Worm (Caenorhabditis elegans) whole organism, mixed stage, embryonic: ENCODE measurements around the gene K02E2.8.
"Not testable (repeated sequence)": the region's sequence is repeated elsewhere in the genome, so short reads cannot be mapped to it uniquely, and the experiment has no call there.

Experiments
- M03D4.4 ChIP-seq: sonication (generic microtip); optimal IDR thresholded peaks from 2 replicates; lab custom pipeline; 2017; ENCODE audit warnings: mild to moderate bottlenecking, missing genetic modification characterization, missing compliant biosample characterization
- bed-3 ChIP-seq: fragments of 200-800 bp; sonication (Bioruptor generic); optimal IDR thresholded peaks from 3 replicates; lab custom pipeline; 2018; ENCODE audit warnings: mild to moderate bottlenecking, missing genetic modification characterization, moderate library complexity, missing compliant biosample characterization
- ceh-43 ChIP-seq: fragments of 200-800 bp; sonication (Bioruptor generic); optimal IDR thresholded peaks from 2 replicates; lab custom pipeline; 2018; ENCODE audit warnings: mild to moderate bottlenecking, missing genetic modification characterization, moderate library complexity, missing compliant biosample characterization
- ceh-83 ChIP-seq: fragments of 200-800 bp; sonication (Bioruptor generic); optimal IDR thresholded peaks from 2 replicates; lab custom pipeline; 2018; ENCODE audit warnings: mild to moderate bottlenecking, missing genetic modification characterization, missing compliant biosample characterization
- ces-1 ChIP-seq: fragments of 150-350 bp; optimal IDR thresholded peaks from 2 replicates; lab custom pipeline; 2014; ENCODE audit warnings: missing biosample characterization, missing genetic modification reagents, missing genetic modification characterization
- elt-1 ChIP-seq: sonication (generic microtip); optimal IDR thresholded peaks from 2 replicates; lab custom pipeline; 2017; ENCODE audit warnings: missing genetic modification characterization, mild to moderate bottlenecking, missing compliant biosample characterization, antibody characterized with exemption, moderate library complexity, borderline replicate concordance; ENCODE audit not compliant: insufficient read depth
- ham-2 ChIP-seq: fragments of 200-800 bp; sonication (Bioruptor generic); optimal IDR thresholded peaks from 2 replicates; lab custom pipeline; 2018; ENCODE audit warnings: mild to moderate bottlenecking, missing genetic modification characterization, missing compliant biosample characterization
- hlh-1 ChIP-seq: fragments of 150-350 bp; optimal IDR thresholded peaks from 2 replicates; lab custom pipeline; 2014; ENCODE audit warnings: missing biosample characterization, missing genetic modification reagents, missing genetic modification characterization
- lin-13 ChIP-seq: fragments of 150-350 bp; optimal IDR thresholded peaks from 2 replicates; lab custom pipeline; 2014; ENCODE audit warnings: missing biosample characterization, missing genetic modification characterization
- lin-32 ChIP-seq: fragments of 200-800 bp; sonication (Bioruptor generic); optimal IDR thresholded peaks from 2 replicates; lab custom pipeline; 2018; ENCODE audit warnings: mild to moderate bottlenecking, missing genetic modification characterization, missing compliant biosample characterization
- lsy-2 ChIP-seq: fragments of 150-350 bp; optimal IDR thresholded peaks from 2 replicates; lab custom pipeline; 2014; ENCODE audit warnings: missing biosample characterization, missing genetic modification characterization
- mab-5 ChIP-seq: fragments of 150-350 bp; optimal IDR thresholded peaks from 2 replicates; lab custom pipeline; 2014; ENCODE audit warnings: missing biosample characterization, missing genetic modification characterization
- mep-1 ChIP-seq: fragments of 150-350 bp; optimal IDR thresholded peaks from 2 replicates; lab custom pipeline; 2017; ENCODE audit warnings: missing biosample characterization, missing genetic modification reagents, missing genetic modification characterization, inconsistent platforms
- mls-2 ChIP-seq: sonication (generic microtip); optimal IDR thresholded peaks from 2 replicates; lab custom pipeline; 2016; ENCODE audit warnings: mild to moderate bottlenecking, missing genetic modification characterization, moderate library complexity, missing compliant biosample characterization
- nhr-2 ChIP-seq: fragments of 150-350 bp; optimal IDR thresholded peaks from 2 replicates; lab custom pipeline; 2014; ENCODE audit warnings: missing biosample characterization, missing genetic modification characterization
- nhr-237 ChIP-seq: fragments of 150-350 bp; optimal IDR thresholded peaks from 2 replicates; lab custom pipeline; 2014; ENCODE audit warnings: missing biosample characterization, missing genetic modification characterization
- nhr-28 ChIP-seq: fragments of 150-350 bp; optimal IDR thresholded peaks from 2 replicates; lab custom pipeline; 2014; ENCODE audit warnings: missing biosample characterization, missing genetic modification characterization
- nhr-76 ChIP-seq: sonication (generic microtip); optimal IDR thresholded peaks from 2 replicates; lab custom pipeline; 2017; ENCODE audit warnings: missing biosample characterization, missing genetic modification characterization
- pha-4 ChIP-seq: fragments of 150-350 bp; optimal IDR thresholded peaks from 2 replicates; lab custom pipeline; 2018; ENCODE audit warnings: missing biosample characterization, missing genetic modification reagents, missing genetic modification characterization
- sem-2 ChIP-seq: fragments of 200-800 bp; sonication (Bioruptor generic); optimal IDR thresholded peaks from 2 replicates; lab custom pipeline; 2018; ENCODE audit warnings: mild to moderate bottlenecking, missing genetic modification characterization, missing compliant biosample characterization
- snpc-4 ChIP-seq: fragments of 150-350 bp; optimal IDR thresholded peaks from 2 replicates; lab custom pipeline; 2014; ENCODE audit warnings: missing biosample characterization, missing genetic modification characterization
- sptf-1 ChIP-seq: sonication (generic microtip); optimal IDR thresholded peaks from 2 replicates; lab custom pipeline; 2017; ENCODE audit warnings: mild to moderate bottlenecking, missing genetic modification characterization, moderate library complexity, missing compliant biosample characterization
- unc-39 ChIP-seq: fragments of 150-350 bp; optimal IDR thresholded peaks from 2 replicates; lab custom pipeline; 2014; ENCODE audit warnings: missing biosample characterization, missing genetic modification characterization
- unc-62 ChIP-seq: fragments of 150-350 bp; optimal IDR thresholded peaks from 2 replicates; lab custom pipeline; 2014; ENCODE audit warnings: missing biosample characterization, missing genetic modification reagents, missing genetic modification characterization
- zip-8 ChIP-seq: fragments of 150-350 bp; optimal IDR thresholded peaks from 2 replicates; lab custom pipeline; 2014; ENCODE audit warnings: missing biosample characterization, missing genetic modification characterization
- ztf-11 ChIP-seq: fragments of 150-350 bp; optimal IDR thresholded peaks from 2 replicates; lab custom pipeline; 2014; ENCODE audit warnings: missing biosample characterization, missing genetic modification characterization

Gene K02E2.8

DNA sequence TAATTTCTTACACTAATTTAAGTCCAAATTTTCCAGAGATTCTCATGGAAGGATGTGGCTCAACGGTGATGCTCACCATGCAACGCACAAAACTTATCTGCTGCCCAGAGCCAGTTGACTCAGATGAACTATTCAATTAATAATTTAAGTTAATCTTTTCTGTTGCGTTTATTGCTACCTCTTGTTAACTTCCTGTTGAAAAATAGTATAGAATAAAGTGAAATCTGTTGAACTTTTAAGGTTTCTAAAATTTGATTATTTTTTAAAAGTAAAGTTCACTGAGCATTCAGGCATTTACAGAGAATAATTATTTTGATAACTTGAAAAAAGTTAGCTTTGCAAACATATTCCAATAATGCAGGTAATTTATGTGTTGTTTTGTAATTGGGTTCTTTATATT, 9.3 kb upstream of the K02E2.8 start:
- TF ChIP-seq lin-13 (tag; lab: Kevin White, UChicago): no peak
- TF ChIP-seq mab-5: no peak
- no peak for TF ChIP-seq sptf-1
- TF ChIP-seq nhr-2 (tag; lab: Kevin White, UChicago): no peak
- no peak for TF ChIP-seq lin-32 (GFP tag; lab: Kevin White, UChicago)
- no peak for TF ChIP-seq sem-2 (GFP tag; lab: Kevin White, UChicago)
- no peak for TF ChIP-seq unc-39 (tag; lab: Kevin White, UChicago)
- TF ChIP-seq mls-2 (tag; lab: Kevin White, UChicago): no peak

DNA sequence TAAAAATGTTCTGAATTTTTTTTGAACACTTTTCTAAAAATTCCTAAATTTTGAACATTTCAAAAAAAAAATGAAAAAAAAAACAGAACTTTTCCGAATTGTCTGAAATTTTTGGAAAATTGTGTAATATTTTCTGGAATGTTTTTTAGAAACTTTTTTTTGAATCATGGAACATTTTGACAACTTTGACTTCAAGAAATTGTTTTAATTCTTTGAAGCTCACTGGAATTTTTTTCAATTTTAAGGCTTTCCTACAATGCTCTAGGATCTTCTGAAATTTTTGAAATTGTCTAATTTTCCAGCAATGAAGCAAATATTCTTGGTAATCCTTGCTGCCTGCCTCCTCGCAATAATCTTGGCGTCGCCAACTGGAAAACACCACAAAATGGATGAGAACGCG, 8.5 kb upstream of the K02E2.8 start, which contains the start of gene ins-35:
TSS of gene ins-35 (plus strand) at position 301 of the 400 bp plus-strand sequence.
- TF ChIP-seq elt-1 (tag; lab: Kevin White, UChicago) (no peak), ces-1 (GFP tag; lab: Kevin White, UChicago) (no peak), sem-2 (GFP tag; lab: Kevin White, UChicago) (no peak), unc-39 (tag; lab: Kevin White, UChicago) (no peak), M03D4.4 (tag; lab: Kevin White, UChicago) (no peak), ceh-43 (no peak), snpc-4 (tag; lab: Kevin White, UChicago) (no peak)

ce11 chrV:20374484-20374883, 7.7 kb upstream of the K02E2.8 start:
- TF ChIP-seq lin-13 (tag; lab: Kevin White, UChicago): no peak
- no peak for TF ChIP-seq ceh-83 (GFP tag; lab: Kevin White, UChicago)
- no peak for TF ChIP-seq pha-4
- no peak for TF ChIP-seq bed-3 (GFP tag; lab: Kevin White, UChicago)
- TF ChIP-seq M03D4.4 (tag; lab: Kevin White, UChicago): no peak
- no peak for TF ChIP-seq unc-39 (tag; lab: Kevin White, UChicago)
- TF ChIP-seq ham-2 (GFP tag; lab: Kevin White, UChicago): no peak
- no peak for TF ChIP-seq lsy-2 (tag; lab: Kevin White, UChicago)
- TF ChIP-seq zip-8 (tag; lab: Kevin White, UChicago): no peak
- TF ChIP-seq ztf-11 (tag; lab: Kevin White, UChicago): no peak
- TF ChIP-seq hlh-1 (tag; lab: Kevin White, UChicago): no peak
- no peak for TF ChIP-seq nhr-237 (tag; lab: Kevin White, UChicago)
- TF ChIP-seq nhr-2 (tag; lab: Kevin White, UChicago): no peak
- no peak for TF ChIP-seq nhr-76 (tag; lab: Kevin White, UChicago)
- no peak for TF ChIP-seq mep-1 (tag; lab: Kevin White, UChicago)

ce11 chrV:20369153-20369552, 2.4 kb upstream of the K02E2.8 start, which contains the start of gene srh-177:
Gene srh-177 (minus strand): TSS chrV:20369253.
- TF ChIP-seq sem-2 (GFP tag; lab: Kevin White, UChicago); ztf-11 (tag; lab: Kevin White, UChicago); sptf-1: not testable (repeated sequence)

DNA sequence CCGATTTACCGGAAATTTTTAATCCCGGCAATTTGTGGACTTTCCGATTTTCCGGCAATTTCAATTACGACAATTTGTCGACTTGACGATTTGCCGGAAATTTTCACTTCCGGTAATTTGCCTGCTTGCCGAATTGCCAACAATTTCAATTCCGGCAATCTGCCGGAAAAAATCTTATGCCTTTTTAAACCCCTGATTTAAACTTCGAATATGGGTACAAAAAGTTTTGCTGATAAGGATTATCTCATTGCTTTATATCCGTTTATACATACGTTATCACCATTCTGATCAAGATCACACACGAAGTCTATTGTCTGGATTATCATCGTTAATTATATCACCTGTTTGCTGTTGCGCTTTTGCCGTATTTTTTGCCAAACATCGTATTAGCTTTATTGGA, 10.3 kb downstream of the K02E2.8 start, which contains the start of gene grd-11:
TSS of gene grd-11 (plus strand) at position 301 of the 400 bp plus-strand sequence.
- TF ChIP-seq nhr-76 (tag; lab: Kevin White, UChicago) (no peak), lin-32 (GFP tag; lab: Kevin White, UChicago) (no peak), ceh-83 (GFP tag; lab: Kevin White, UChicago) (no peak)
- TF ChIP-seq, all 35 proteins: peak for 0

- TF ChIP-seq nhr-237 (tag; lab: Kevin White, UChicago): no peak
Measured at ce11 chrV:20351195-20351594, 15.5 kb downstream of the K02E2.8 start, which contains the start of gene K02E2.1. Gene K02E2.1 (plus strand): TSS chrV:20351495.

DNA sequence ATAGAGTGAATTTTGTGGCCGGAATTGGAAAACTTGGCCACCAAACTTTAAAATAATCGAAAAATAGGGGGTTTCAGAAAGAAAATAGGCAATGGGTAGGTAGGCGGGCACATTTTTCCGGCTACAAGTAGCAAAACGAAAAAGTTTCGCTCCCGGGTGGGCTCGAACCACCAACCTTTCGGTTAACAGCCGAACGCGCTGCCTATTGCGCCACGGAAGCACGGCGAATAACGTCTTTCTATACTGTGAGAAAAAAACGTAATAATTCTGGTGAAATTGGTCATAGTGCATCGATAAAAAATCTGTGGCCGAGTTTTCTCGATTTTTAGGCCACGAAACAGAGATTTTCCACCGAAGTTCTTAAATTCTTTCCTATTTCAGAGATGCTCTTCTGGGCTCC, 16.4 kb downstream of the K02E2.8 start:
- TF ChIP-seq ceh-83 (GFP tag; lab: Kevin White, UChicago): no peak
- TF ChIP-seq nhr-28: no peak
- no peak for TF ChIP-seq zip-8 (tag; lab: Kevin White, UChicago)
- TF ChIP-seq nhr-2 (tag; lab: Kevin White, UChicago): no peak
- no peak for TF ChIP-seq mep-1 (tag; lab: Kevin White, UChicago)
- no peak for TF ChIP-seq nhr-76 (tag; lab: Kevin White, UChicago)
- no peak for TF ChIP-seq ztf-11 (tag; lab: Kevin White, UChicago)
- no peak for TF ChIP-seq lin-32 (GFP tag; lab: Kevin White, UChicago)
- no peak for TF ChIP-seq nhr-237 (tag; lab: Kevin White, UChicago)
- no peak for TF ChIP-seq unc-62
